In genomic region chrX:19662583-19663195, dm6 we compare ENCODE assay signal across 1 fruit fly cellular context.
TF ChIP-seq lines count a peak whose summit lies in the region.

No protein-coding gene starts in this region.

TF ChIP-seq in whole organism, embryonic, 481 proteins besides CTCF, POLR2A, EP300 and RAD21 (continued from another document):
- TF ChIP-seq unc-4 (GFP tag; IDR thresholded peaks at IDR 0.05; lab: Robert Waterston, UW; ENCODE audit: partially characterized antibody) (peak; percentile 40; the same call in 1 of the 2 replicates), gcm2 (GFP tag; optimal IDR thresholded peaks at IDR 0.05; lab: Kevin White, UChicago) (no peak), Ssrp (tag; optimal IDR thresholded peaks at IDR 0.05; lab: Kevin White, UChicago) (no peak), CG6765 (GFP tag; optimal IDR thresholded peaks at IDR 0.05; lab: Kevin White, UChicago) (no peak), Lpt (GFP tag; optimal IDR thresholded peaks at IDR 0.05; lab: Kevin White, UChicago) (no peak), E2f2 (GFP tag; IDR thresholded peaks at IDR 0.05; lab: Robert Waterston, UW) (peak; percentile 27; the same call in 1 of the 2 replicates), ftz-f1 (GFP tag; optimal IDR thresholded peaks at IDR 0.05; lab: Kevin White, UChicago) (no peak), CG14860 (GFP tag; IDR thresholded peaks at IDR 0.05; lab: Robert Waterston, UW; ENCODE audit: partially characterized antibody) (no peak), CG32532 (GFP tag; IDR thresholded peaks at IDR 0.05; lab: Robert Waterston, UW) (no peak; the same call in 1 of the 2 replicates), Ets97D (GFP tag; optimal IDR thresholded peaks at IDR 0.05; lab: Kevin White, UChicago) (no peak), fu2 (GFP tag; optimal IDR thresholded peaks at IDR 0.05; lab: Kevin White, UChicago) (no peak), CG2712 (tag; optimal IDR thresholded peaks at IDR 0.05; lab: Kevin White, UChicago) (no peak), sob (GFP tag; IDR thresholded peaks at IDR 0.05; lab: Robert Waterston, UW) (0 out of 2 replicates have a peak, but pooled peaks have one; percentile 33), klu (GFP tag; IDR thresholded peaks at IDR 0.05; lab: Robert Waterston, UW) (no peak), Optix (GFP tag; IDR thresholded peaks at IDR 0.05; lab: Robert Waterston, UW) (no peak), CG7556 (GFP tag; optimal IDR thresholded peaks at IDR 0.05; lab: Kevin White, UChicago) (no peak), hkb (optimal IDR thresholded peaks at IDR 0.05; lab: Kevin White, UChicago) (no peak), hkb (GFP tag; IDR thresholded peaks at IDR 0.05; lab: Robert Waterston, UW) (no peak), onecut (GFP tag; IDR thresholded peaks at IDR 0.05; lab: Robert Waterston, UW) (0 out of 2 replicates have a peak, but pooled peaks have one; percentile 9), CG12299 (tag; optimal IDR thresholded peaks at IDR 0.05; lab: Kevin White, UChicago) (no peak), chinmo (GFP tag; IDR thresholded peaks at IDR 0.05; lab: Robert Waterston, UW; ENCODE audit: partially characterized antibody) (0 out of 4 replicates have a peak, but pooled peaks have one; percentile 52), CG12744 (GFP tag; optimal IDR thresholded peaks at IDR 0.05; lab: Kevin White, UChicago) (no peak), CG9437 (GFP tag; optimal IDR thresholded peaks at IDR 0.05; lab: Kevin White, UChicago) (no peak), da (GFP tag; optimal IDR thresholded peaks at IDR 0.05; lab: Kevin White, UChicago) (no peak), HLHmδ (GFP tag; optimal IDR thresholded peaks at IDR 0.05; lab: Kevin White, UChicago) (peak; percentile 85), tll (GFP tag; optimal IDR thresholded peaks at IDR 0.05; lab: Kevin White, UChicago) (no peak), CG12219 (GFP tag; optimal IDR thresholded peaks at IDR 0.05; lab: Kevin White, UChicago) (no peak), nom (GFP tag; optimal IDR thresholded peaks at IDR 0.05; lab: Kevin White, UChicago) (peak; percentile 29), CG1233 (GFP tag; optimal IDR thresholded peaks at IDR 0.05; lab: Kevin White, UChicago) (no peak), CG2678 (tag; optimal IDR thresholded peaks at IDR 0.05; lab: Kevin White, UChicago) (no peak), Dll (GFP tag; IDR thresholded peaks at IDR 0.05; lab: Robert Waterston, UW; ENCODE audit: partially characterized antibody) (0 out of 4 replicates have a peak, but pooled peaks have one; percentile 18), Dbx (GFP tag; IDR thresholded peaks at IDR 0.05; lab: Robert Waterston, UW) (0 out of 3 replicates have a peak, but pooled peaks have one; percentile 29), Med (GFP tag; lab: Kevin White, UChicago) (peak; percentile 43), lab (GFP tag; optimal IDR thresholded peaks at IDR 0.05; lab: Kevin White, UChicago) (no peak), ems (GFP tag; optimal IDR thresholded peaks at IDR 0.05; lab: Kevin White, UChicago) (no peak), CG14441 (GFP tag; IDR thresholded peaks at IDR 0.05; lab: Robert Waterston, UW) (no peak), CG8478 (optimal IDR thresholded peaks at IDR 0.05; lab: Kevin White, UChicago) (peak; percentile 26), Doc3 (GFP tag; IDR thresholded peaks at IDR 0.05; lab: Robert Waterston, UW; ENCODE audit: partially characterized antibody) (no peak), Nf-YB (GFP tag; optimal IDR thresholded peaks at IDR 0.05; lab: Kevin White, UChicago) (peak; percentile 75), CG11247 (GFP tag; IDR thresholded peaks at IDR 0.05; lab: Robert Waterston, UW) (no peak), CG10366 (GFP tag; IDR thresholded peaks at IDR 0.05; lab: Robert Waterston, UW) (0 out of 2 replicates have a peak, but pooled peaks have one; percentile 11), CG8089 (GFP tag; optimal IDR thresholded peaks at IDR 0.05; lab: Kevin White, UChicago) (no peak), cad (GFP tag; optimal IDR thresholded peaks at IDR 0.05; lab: Kevin White, UChicago) (no peak), nau (GFP tag; optimal IDR thresholded peaks at IDR 0.05; lab: Kevin White, UChicago) (no peak), dysf (GFP tag; IDR thresholded peaks at IDR 0.05; lab: Robert Waterston, UW) (no peak), Gug (GFP tag; IDR thresholded peaks at IDR 0.05; lab: Robert Waterston, UW) (no peak), CG13775 (GFP tag; optimal IDR thresholded peaks at IDR 0.05; lab: Kevin White, UChicago) (no peak), bowl (GFP tag; IDR thresholded peaks at IDR 0.05; lab: Robert Waterston, UW) (no peak), crol (GFP tag; IDR thresholded peaks at IDR 0.05; lab: Robert Waterston, UW) (peak; percentile 81), cas (GFP tag; IDR thresholded peaks at IDR 0.05; lab: Robert Waterston, UW) (0 out of 2 replicates have a peak, but pooled peaks have one; percentile 32), grau (tag; optimal IDR thresholded peaks at IDR 0.05; lab: Kevin White, UChicago) (no peak), pum (GFP tag; optimal IDR thresholded peaks at IDR 0.05; lab: Kevin White, UChicago) (no peak), CG13624 (GFP tag; optimal IDR thresholded peaks at IDR 0.05; lab: Kevin White, UChicago) (peak; percentile 18), CG1832 (GFP tag; optimal IDR thresholded peaks at IDR 0.05; lab: Kevin White, UChicago) (peak; percentile 69), pho (GFP tag; optimal IDR thresholded peaks at IDR 0.05; lab: Kevin White, UChicago) (peak; percentile 11), exex (tag; optimal IDR thresholded peaks at IDR 0.05; lab: Kevin White, UChicago) (no peak), Hand (GFP tag; optimal IDR thresholded peaks at IDR 0.05; lab: Kevin White, UChicago) (no peak), jumu (GFP tag; optimal IDR thresholded peaks at IDR 0.05; lab: Kevin White, UChicago) (peak; percentile 6), Bgb (GFP tag; IDR thresholded peaks at IDR 0.05; lab: Robert Waterston, UW; ENCODE audit: partially characterized antibody) (peak; percentile 32; the same call in 1 of the 2 replicates), Scr (GFP tag; IDR thresholded peaks at IDR 0.05; lab: Robert Waterston, UW; ENCODE audit: partially characterized antibody) (no peak), Rx (GFP tag; IDR thresholded peaks at IDR 0.05; lab: Robert Waterston, UW) (no peak), ara (GFP tag; IDR thresholded peaks at IDR 0.05; lab: Robert Waterston, UW) (0 out of 2 replicates have a peak, but pooled peaks have one; percentile 21), HmgZ (tag; optimal IDR thresholded peaks at IDR 0.05; lab: Kevin White, UChicago) (peak; percentile 3), CG32767 (GFP tag; IDR thresholded peaks at IDR 0.05; lab: Robert Waterston, UW) (no peak), ci (GFP tag; IDR thresholded peaks at IDR 0.05; lab: Robert Waterston, UW) (peak; percentile 58; the same call in 2 of the 3 replicates), tna (GFP tag; IDR thresholded peaks at IDR 0.05; lab: Robert Waterston, UW; ENCODE audit: partially characterized antibody) (no peak), ken (GFP tag; IDR thresholded peaks at IDR 0.05; lab: Robert Waterston, UW) (no peak), NK7.1 (GFP tag; optimal IDR thresholded peaks at IDR 0.05; lab: Kevin White, UChicago) (no peak), CG9215 (GFP tag; IDR thresholded peaks at IDR 0.05; lab: Robert Waterston, UW) (no peak), CG17829 (tag; optimal IDR thresholded peaks at IDR 0.05; lab: Kevin White, UChicago) (no peak), Trl (optimal IDR thresholded peaks at IDR 0.05; lab: Kevin White, UChicago) (peak; percentile 74 to 83), Trl (GFP tag; optimal IDR thresholded peaks at IDR 0.05; lab: Kevin White, UChicago) (no peak), ERR (GFP tag; optimal IDR thresholded peaks at IDR 0.05; lab: Kevin White, UChicago) (no peak), sens-2 (GFP tag; IDR thresholded peaks at IDR 0.05; lab: Robert Waterston, UW) (no peak), CG31365 (tag; optimal IDR thresholded peaks at IDR 0.05; lab: Kevin White, UChicago) (no peak), CG7745 (tag; optimal IDR thresholded peaks at IDR 0.05; lab: Kevin White, UChicago) (no peak), NFAT (GFP tag; IDR thresholded peaks at IDR 0.05; lab: Robert Waterston, UW) (peak; percentile 35; the same call in 1 of the 2 replicates), Opbp (GFP tag; IDR thresholded peaks at IDR 0.05; lab: Robert Waterston, UW; ENCODE audit: partially characterized antibody) (no peak), CG30403 (GFP tag; optimal IDR thresholded peaks at IDR 0.05; lab: Kevin White, UChicago) (no peak), CG7786 (GFP tag; optimal IDR thresholded peaks at IDR 0.05; lab: Kevin White, UChicago) (no peak), CG12071 (GFP tag; optimal IDR thresholded peaks at IDR 0.05; lab: Kevin White, UChicago) (no peak), D19A (tag; optimal IDR thresholded peaks at IDR 0.05; lab: Kevin White, UChicago) (no peak), CG5180 (GFP tag; optimal IDR thresholded peaks at IDR 0.05; lab: Kevin White, UChicago) (no peak), bbx (GFP tag; IDR thresholded peaks at IDR 0.05; lab: Robert Waterston, UW; ENCODE audit: partially characterized antibody) (peak; percentile 37), HLH3B (GFP tag; IDR thresholded peaks at IDR 0.05; lab: Robert Waterston, UW) (no peak), Drgx (GFP tag; IDR thresholded peaks at IDR 0.05; lab: Robert Waterston, UW) (no peak), Hr3 (GFP tag; optimal IDR thresholded peaks at IDR 0.05; lab: Kevin White, UChicago) (no peak), CG32772 (GFP tag; IDR thresholded peaks at IDR 0.05; lab: Robert Waterston, UW) (no peak), dpn (GFP tag; optimal IDR thresholded peaks at IDR 0.05; lab: Kevin White, UChicago) (no peak), pb (GFP tag; optimal IDR thresholded peaks at IDR 0.05; lab: Kevin White, UChicago) (no peak), CG10431 (GFP tag; optimal IDR thresholded peaks at IDR 0.05; lab: Kevin White, UChicago) (no peak), nmo (GFP tag; optimal IDR thresholded peaks at IDR 0.05; lab: Kevin White, UChicago) (no peak), CG6813 (GFP tag; optimal IDR thresholded peaks at IDR 0.05; lab: Kevin White, UChicago) (no peak), Deaf1 (tag; optimal IDR thresholded peaks at IDR 0.05; lab: Kevin White, UChicago) (peak; percentile 74), Ets65A (GFP tag; lab: Kevin White, UChicago) (no peak), CG8944 (GFP tag; optimal IDR thresholded peaks at IDR 0.05; lab: Kevin White, UChicago) (no peak), gro (GFP tag; optimal IDR thresholded peaks at IDR 0.05; lab: Kevin White, UChicago) (no peak), zf30C (GFP tag; optimal IDR thresholded peaks at IDR 0.05; lab: Kevin White, UChicago) (no peak), Pdp1 (GFP tag; optimal IDR thresholded peaks at IDR 0.05; lab: Kevin White, UChicago) (no peak), BEAF-32 (GFP tag; optimal IDR thresholded peaks at IDR 0.05; lab: Kevin White, UChicago) (no peak), CG11093 (GFP tag; IDR thresholded peaks at IDR 0.05; lab: Robert Waterston, UW) (no peak), kah (GFP tag; optimal IDR thresholded peaks at IDR 0.05; lab: Kevin White, UChicago) (no peak), zfh2 (GFP tag; optimal IDR thresholded peaks at IDR 0.05; lab: Kevin White, UChicago) (no peak), CG6791 (GFP tag; IDR thresholded peaks at IDR 0.05; lab: Robert Waterston, UW; ENCODE audit: partially characterized antibody) (peak; percentile 47; the same call in 1 of the 3 replicates), CG6175 (GFP tag; IDR thresholded peaks at IDR 0.05; lab: Robert Waterston, UW) (peak; percentile 48; the same call in 1 of the 3 replicates), CG2116 (GFP tag; optimal IDR thresholded peaks at IDR 0.05; lab: Kevin White, UChicago) (no peak), nerfin-1 (tag; optimal IDR thresholded peaks at IDR 0.05; lab: Kevin White, UChicago) (no peak), gsb-n (tag; optimal IDR thresholded peaks at IDR 0.05; lab: Kevin White, UChicago) (no peak), twi (tag; optimal IDR thresholded peaks at IDR 0.05; lab: Kevin White, UChicago) (no peak), z (GFP tag; IDR thresholded peaks at IDR 0.05; lab: Robert Waterston, UW) (peak; percentile 51; the same call in 1 of the 3 replicates), CG12942 (GFP tag; optimal IDR thresholded peaks at IDR 0.05; lab: Kevin White, UChicago) (no peak)
